Worm (Caenorhabditis elegans) whole organism, midembryonic: ENCODE results near the gene nhr-264.

Experiments
- T22C8.4 ChIP-seq: fragments of 200-800 bp; sonication (Bioruptor generic); IDR thresholded peaks from 2 replicates; pipeline ENCODE4 v1.3.6; 2022; ENCODE audit warnings: missing genetic modification characterization, missing compliant biosample characterization
- cog-1 ChIP-seq: sonication (generic microtip); optimal IDR thresholded peaks from 2 replicates; lab custom pipeline; 2016; ENCODE audit warnings: missing genetic modification characterization, missing compliant biosample characterization
- flt-1 ChIP-seq: fragments of 200-800 bp; sonication (Bioruptor generic); IDR thresholded peaks from 2 replicates; pipeline ENCODE4 v1.3.6; 2022; ENCODE audit warnings: missing genetic modification characterization, missing compliant biosample characterization
- klf-2 ChIP-seq: fragments of 200-800 bp; sonication (Bioruptor generic); conservative IDR thresholded peaks from 2 replicates; pipeline ENCODE4 v1.3.6; 2022; ENCODE audit warnings: missing genetic modification reagents, missing genetic modification characterization, missing compliant biosample characterization
- med-1 ChIP-seq: sonication (generic microtip); optimal IDR thresholded peaks from 2 replicates; lab custom pipeline; 2017; ENCODE audit warnings: missing genetic modification characterization, mild to moderate bottlenecking, missing compliant biosample characterization, antibody characterized with exemption, missing genetic modification reagents; ENCODE audit not compliant: insufficient read depth
- ref-1 ChIP-seq: fragments of 200-800 bp; sonication (Bioruptor generic); conservative IDR thresholded peaks from 2 replicates; pipeline ENCODE4 v1.3.6; 2022; ENCODE audit warnings: missing genetic modification reagents, missing genetic modification characterization, missing compliant biosample characterization
- tab-1 ChIP-seq: fragments of 200-800 bp; sonication (Bioruptor generic); IDR thresholded peaks from 2 replicates; pipeline ENCODE4 v1.3.6; 2022; ENCODE audit warnings: missing genetic modification characterization, missing compliant biosample characterization
- ztf-23 ChIP-seq: fragments of 200-800 bp; sonication (Bioruptor generic); IDR thresholded peaks from 2 replicates; pipeline ENCODE4 v1.3.6; 2022; ENCODE audit warnings: missing genetic modification reagents, missing genetic modification characterization, missing compliant biosample characterization
- ztf-29 ChIP-seq: fragments of 200-800 bp; sonication (Bioruptor generic); IDR thresholded peaks from 2 replicates; pipeline ENCODE4 v1.3.6; 2022; ENCODE audit warnings: missing genetic modification reagents, missing genetic modification characterization, missing compliant biosample characterization

- no peak for TF ChIP-seq tab-1 (GFP tag; lab: Robert Waterston, UW)
- TF ChIP-seq cog-1 (tag; lab: Kevin White, UChicago), result no peak
- no peak for TF ChIP-seq ref-1 (GFP tag; lab: Robert Waterston, UW)
- TF ChIP-seq ztf-29 (GFP tag; lab: Robert Waterston, UW), result no peak
- TF ChIP-seq klf-2 (GFP tag; lab: Robert Waterston, UW), result no peak
- no peak for TF ChIP-seq flt-1 (GFP tag; lab: Robert Waterston, UW)
- no peak for TF ChIP-seq ztf-23
- no peak for TF ChIP-seq med-1 (GFP tag; lab: Kevin White, UChicago)
- TF ChIP-seq T22C8.4 (GFP tag; lab: Robert Waterston, UW), result no peak
Measured at ce11 chrIV:9259687-9260086, 34.0 kb downstream of the nhr-264 start, which contains the start of gene Y11D7A.10.
